ENCODE assay signal across 2 fruit fly cellular contexts in genomic region chr3L:13519555-13520284, dm6.
TF ChIP-seq lines count a peak whose summit lies in the region.

TSS of gene CG10710 (minus strand) at chr3L:13519605.

- no peak for TF ChIP-seq CTCF in whole organism, embryonic (GFP tag; optimal IDR thresholded peaks at IDR 0.05; lab: Kevin White, UChicago)

TF ChIP-seq in whole organism, embryonic, 481 proteins besides CTCF, POLR2A, EP300 and RAD21 (continues in another document):
- TF ChIP-seq sd (tag; optimal IDR thresholded peaks at IDR 0.05; lab: Kevin White, UChicago): peak; percentile 82
- TF ChIP-seq CG14710 (tag; optimal IDR thresholded peaks at IDR 0.05; lab: Kevin White, UChicago): no peak
- TF ChIP-seq dimm (GFP tag; IDR thresholded peaks at IDR 0.05; lab: Robert Waterston, UW): no peak
- TF ChIP-seq CG7271 (tag; optimal IDR thresholded peaks at IDR 0.05; lab: Kevin White, UChicago): no peak
- no peak for TF ChIP-seq CG17612 (GFP tag; IDR thresholded peaks at IDR 0.05; lab: Robert Waterston, UW)
- TF ChIP-seq CG14441 (GFP tag; IDR thresholded peaks at IDR 0.05; lab: Robert Waterston, UW): no peak
- TF ChIP-seq CG13123 (GFP tag; optimal IDR thresholded peaks at IDR 0.05; lab: Kevin White, UChicago): no peak
- no peak for TF ChIP-seq eyg (GFP tag; optimal IDR thresholded peaks at IDR 0.05; lab: Kevin White, UChicago)
- peak; percentile 28; the same call in 1 of the 2 replicates for TF ChIP-seq Adf1 (GFP tag; IDR thresholded peaks at IDR 0.05; lab: Robert Waterston, UW)
- peak; percentile 87 for TF ChIP-seq kah (GFP tag; optimal IDR thresholded peaks at IDR 0.05; lab: Kevin White, UChicago)
- peak; percentile 10 for TF ChIP-seq D19A (tag; optimal IDR thresholded peaks at IDR 0.05; lab: Kevin White, UChicago)
- no peak for TF ChIP-seq CG5180 (GFP tag; optimal IDR thresholded peaks at IDR 0.05; lab: Kevin White, UChicago)
- no peak for TF ChIP-seq CG10959 (GFP tag; IDR thresholded peaks at IDR 0.05; lab: Robert Waterston, UW)
- TF ChIP-seq CG13296 (GFP tag; optimal IDR thresholded peaks at IDR 0.05; lab: Kevin White, UChicago): no peak
- TF ChIP-seq tin (GFP tag; optimal IDR thresholded peaks at IDR 0.05; lab: Kevin White, UChicago): no peak
- TF ChIP-seq pum (GFP tag; optimal IDR thresholded peaks at IDR 0.05; lab: Kevin White, UChicago): no peak
- TF ChIP-seq wdn (GFP tag; IDR thresholded peaks at IDR 0.05; lab: Robert Waterston, UW): no peak
- no peak for TF ChIP-seq CG12071 (GFP tag; optimal IDR thresholded peaks at IDR 0.05; lab: Kevin White, UChicago)
- no peak for TF ChIP-seq CG12219 (GFP tag; optimal IDR thresholded peaks at IDR 0.05; lab: Kevin White, UChicago)
- no peak for TF ChIP-seq CG1529 (GFP tag; optimal IDR thresholded peaks at IDR 0.05; lab: Kevin White, UChicago)
- TF ChIP-seq Opbp (GFP tag; IDR thresholded peaks at IDR 0.05; lab: Robert Waterston, UW; ENCODE audit: partially characterized antibody): no peak
- TF ChIP-seq row (GFP tag; IDR thresholded peaks at IDR 0.05; lab: Robert Waterston, UW): peak; percentile 43; the same call in 1 of the 3 replicates
- TF ChIP-seq CG30403 (GFP tag; optimal IDR thresholded peaks at IDR 0.05; lab: Kevin White, UChicago): no peak
- no peak for TF ChIP-seq Ssrp (tag; optimal IDR thresholded peaks at IDR 0.05; lab: Kevin White, UChicago)
- no peak for TF ChIP-seq Ets65A (GFP tag; lab: Kevin White, UChicago)
- no peak for TF ChIP-seq CG3163 (GFP tag; optimal IDR thresholded peaks at IDR 0.05; lab: Kevin White, UChicago)
- no peak for TF ChIP-seq CG4617 (GFP tag; optimal IDR thresholded peaks at IDR 0.05; lab: Kevin White, UChicago; ENCODE audit: borderline replicate concordance)
- no peak for TF ChIP-seq CG16863 (GFP tag; optimal IDR thresholded peaks at IDR 0.05; lab: Kevin White, UChicago)
- TF ChIP-seq pfk (GFP tag; optimal IDR thresholded peaks at IDR 0.05; lab: Kevin White, UChicago): no peak
- no peak for TF ChIP-seq Gug (GFP tag; IDR thresholded peaks at IDR 0.05; lab: Robert Waterston, UW)
- TF ChIP-seq CG8478 (optimal IDR thresholded peaks at IDR 0.05; lab: Kevin White, UChicago): no peak
- TF ChIP-seq insv (GFP tag; optimal IDR thresholded peaks at IDR 0.05; lab: Kevin White, UChicago): no peak
- TF ChIP-seq CG10543 (GFP tag; optimal IDR thresholded peaks at IDR 0.05; lab: Kevin White, UChicago): peak; percentile 88
- TF ChIP-seq stwl (tag; optimal IDR thresholded peaks at IDR 0.05; lab: Kevin White, UChicago): no peak
- no peak for TF ChIP-seq CG2202 (tag; optimal IDR thresholded peaks at IDR 0.05; lab: Kevin White, UChicago)
- no peak for TF ChIP-seq gro (GFP tag; optimal IDR thresholded peaks at IDR 0.05; lab: Kevin White, UChicago)
- no peak for TF ChIP-seq CG1603 (tag; optimal IDR thresholded peaks at IDR 0.05; lab: Kevin White, UChicago)
- no peak for TF ChIP-seq croc (GFP tag; conservative IDR thresholded peaks at IDR 0.05; lab: Robert Waterston, UW)
- TF ChIP-seq CG13624 (GFP tag; optimal IDR thresholded peaks at IDR 0.05; lab: Kevin White, UChicago): no peak
- TF ChIP-seq Tbp (GFP tag; optimal IDR thresholded peaks at IDR 0.05; lab: Kevin White, UChicago): no peak
- TF ChIP-seq CG3847 (GFP tag; IDR thresholded peaks at IDR 0.05; lab: Robert Waterston, UW): no peak
- no peak for TF ChIP-seq ro (GFP tag; IDR thresholded peaks at IDR 0.05; lab: Robert Waterston, UW)
- peak; percentile 63 for TF ChIP-seq D19B (GFP tag; optimal IDR thresholded peaks at IDR 0.05; lab: Kevin White, UChicago)
- TF ChIP-seq Deaf1 (tag; optimal IDR thresholded peaks at IDR 0.05; lab: Kevin White, UChicago): peak; percentile 65
- TF ChIP-seq pan (optimal IDR thresholded peaks at IDR 0.05; lab: Kevin White, UChicago): no peak
- no peak for TF ChIP-seq pan (GFP tag; optimal IDR thresholded peaks at IDR 0.05 in 1 of 2, IDR thresholded peaks at IDR 0.05 in 1 of 2)
- no peak for TF ChIP-seq sens-2 (GFP tag; IDR thresholded peaks at IDR 0.05; lab: Robert Waterston, UW)
- TF ChIP-seq CG9932 (GFP tag; IDR thresholded peaks at IDR 0.05; lab: Robert Waterston, UW): peak; percentile 45; the same call in 1 of the 2 replicates

TF ChIP-seq in whole organism, pupa, 21 proteins besides CTCF, POLR2A, EP300 and RAD21:
- TF ChIP-seq CG17806 (tag; optimal IDR thresholded peaks at IDR 0.05; lab: Kevin White, UChicago) (no peak), CG8159 (tag; optimal IDR thresholded peaks at IDR 0.05; lab: Kevin White, UChicago) (no peak), CG15710 (tag; optimal IDR thresholded peaks at IDR 0.05; lab: Kevin White, UChicago) (no peak), Snoo (tag; optimal IDR thresholded peaks at IDR 0.05; lab: Kevin White, UChicago) (no peak), CG32121 (GFP tag; IDR thresholded peaks at IDR 0.05; lab: Robert Waterston, UW) (peak; percentile 57; the same call in 1 of the 2 replicates), CG9948 (tag; optimal IDR thresholded peaks at IDR 0.05; lab: Kevin White, UChicago) (no peak), fd96Ca (GFP tag; IDR thresholded peaks at IDR 0.05; lab: Robert Waterston, UW) (0 out of 3 replicates have a peak, but pooled peaks have one; percentile 34), CG4496 (GFP tag; IDR thresholded peaks at IDR 0.05; lab: Robert Waterston, UW) (no peak)
TF ChIP-seq in whole organism, pupa: peak in this region for 2.
